Worm (Caenorhabditis elegans) whole organism, L4/young adult: ENCODE measurements around the gene F55A11.4.

Experiments used
- W03F9.2 ChIP-seq: fragments of 150-350 bp; optimal IDR thresholded peaks from 2 replicates; lab custom pipeline; 2014; ENCODE audit warnings: missing biosample characterization, missing genetic modification characterization
- dao-5 ChIP-seq: sonication (generic microtip); optimal IDR thresholded peaks from 2 replicates; lab custom pipeline; 2016; ENCODE audit warnings: missing genotype, missing genetic modification characterization, moderate library complexity, missing compliant biosample characterization
- him-1 ChIP-seq: sonication (generic microtip); optimal IDR thresholded peaks from 2 replicates; lab custom pipeline; 2016; ENCODE audit warnings: missing genotype, missing genetic modification reagents, missing genetic modification characterization, missing compliant biosample characterization

Gene F55A11.4

DNA sequence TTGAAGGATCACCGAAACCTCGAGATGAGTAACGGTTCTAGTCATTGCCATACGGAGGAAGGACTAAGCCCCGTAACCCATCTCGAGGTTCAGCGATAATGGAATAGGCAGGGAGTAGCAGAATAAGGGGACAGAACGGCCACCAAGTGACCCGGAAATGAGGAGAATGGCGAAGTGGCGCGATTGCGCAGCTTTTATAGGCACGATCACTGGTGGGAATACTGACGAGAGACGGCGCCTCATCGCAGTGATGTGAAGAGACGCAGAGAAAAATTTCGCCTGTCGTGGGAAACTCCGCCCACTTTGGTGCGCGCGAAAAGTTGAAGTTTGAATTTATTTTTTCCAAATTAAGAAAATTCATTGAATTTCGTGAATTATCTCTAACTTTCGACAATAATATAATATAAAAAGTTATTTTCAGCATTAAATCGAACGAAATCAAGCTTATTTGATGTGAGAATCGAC, at the start of gene F55A11.4:
TSS of gene F55A11.4 (plus strand) at position 415 of the 465 bp plus-strand sequence.
- TF ChIP-seq dao-5 (tag; lab: Kevin White, UChicago), result no peak
- no peak for TF ChIP-seq W03F9.2 (tag; lab: Kevin White, UChicago)
- no peak for TF ChIP-seq him-1 (tag; lab: Kevin White, UChicago)

DNA sequence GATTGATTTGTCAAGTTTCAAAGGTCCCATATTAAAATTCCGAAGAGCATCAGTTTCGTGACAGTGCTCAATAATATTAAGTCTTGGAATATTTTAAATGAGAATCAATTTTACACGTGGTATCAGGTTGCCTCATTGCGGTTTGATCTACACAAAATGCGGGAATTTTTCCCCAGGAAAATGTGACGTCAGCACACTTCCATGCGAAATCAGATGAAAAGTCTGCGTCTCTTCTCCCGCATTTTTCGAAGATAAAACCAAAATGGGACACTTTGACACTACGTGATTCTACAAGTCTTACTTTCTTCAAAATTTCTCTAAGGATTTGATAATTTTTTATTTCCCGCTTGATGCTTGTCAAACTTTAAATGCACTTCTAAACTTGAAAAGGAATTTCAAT, 47.4 kb upstream of the F55A11.4 start:
- TF ChIP-seq dao-5 (tag; lab: Kevin White, UChicago) (no peak), him-1 (tag; lab: Kevin White, UChicago) (no peak), W03F9.2 (tag; lab: Kevin White, UChicago) (no peak)

DNA sequence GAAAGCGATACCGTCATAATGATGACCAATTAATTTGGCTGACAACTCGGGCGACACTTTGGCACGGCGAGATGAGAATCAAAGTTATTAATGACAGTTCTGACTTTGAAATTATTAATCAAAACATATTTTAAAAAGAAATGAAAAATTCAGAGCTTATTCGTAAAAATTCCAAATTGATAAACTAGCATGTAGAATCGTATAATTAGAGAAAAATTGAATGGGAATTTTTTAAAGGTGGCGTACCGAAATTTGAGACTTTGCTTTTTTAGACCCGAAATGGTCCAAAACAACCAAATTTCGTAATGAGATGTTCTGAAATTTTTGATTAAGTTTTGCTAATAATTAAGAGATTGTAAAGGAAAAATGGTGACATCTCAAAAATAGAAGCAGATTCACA, 44.3 kb upstream of the F55A11.4 start, which contains the start of gene daf-11:
TSS of gene daf-11 (minus strand) at position 101 of the 400 bp plus-strand sequence.
- TF ChIP-seq him-1 (tag; lab: Kevin White, UChicago), result no peak
- no peak for TF ChIP-seq dao-5 (tag; lab: Kevin White, UChicago)
- no peak for TF ChIP-seq W03F9.2 (tag; lab: Kevin White, UChicago)

DNA sequence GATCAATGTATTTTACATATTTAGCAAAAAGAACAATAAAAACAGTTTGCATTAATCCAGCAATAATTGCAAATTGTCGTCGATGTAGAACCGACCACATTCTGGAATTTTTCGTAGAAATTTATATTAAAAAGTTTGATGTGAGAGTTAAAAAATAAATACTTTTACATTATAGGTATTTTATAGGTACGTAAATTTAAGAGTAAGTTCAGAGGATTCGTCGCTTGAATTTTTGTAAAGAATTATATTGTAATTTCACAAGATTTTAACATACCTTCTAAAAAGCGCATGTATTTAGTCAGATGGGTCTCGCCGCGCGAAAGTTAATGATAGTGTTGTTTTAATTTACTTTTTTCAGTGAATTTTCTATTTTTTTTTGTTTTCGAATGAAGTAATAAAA, 40.2 kb upstream of the F55A11.4 start, which contains the start of gene rhr-2:
TSS of gene rhr-2 (minus strand) at position 101 of the 400 bp plus-strand sequence.
- no peak for TF ChIP-seq him-1 (tag; lab: Kevin White, UChicago)

DNA sequence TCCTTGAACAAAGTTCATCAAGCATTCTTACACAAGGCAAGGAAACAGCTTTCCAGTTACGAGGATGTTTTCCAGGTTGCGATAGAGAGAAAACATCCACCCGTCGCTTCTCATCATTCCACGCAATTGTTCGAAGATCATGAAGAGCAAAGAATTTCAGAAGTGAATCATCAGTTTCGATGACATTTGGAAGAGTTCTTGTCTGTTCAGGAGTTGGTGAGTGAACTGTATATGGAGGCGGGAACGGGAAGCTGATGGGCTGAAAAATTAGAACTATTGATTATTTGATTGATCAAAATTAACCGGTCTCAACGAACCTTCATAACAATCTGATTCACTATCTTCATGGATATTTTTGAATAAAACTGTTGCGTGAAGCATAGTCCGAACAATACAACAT, 38.2 kb upstream of the F55A11.4 start:
- TF ChIP-seq him-1 (tag; lab: Kevin White, UChicago) (no peak), W03F9.2 (tag; lab: Kevin White, UChicago) (no peak), dao-5 (tag; lab: Kevin White, UChicago) (no peak)

DNA sequence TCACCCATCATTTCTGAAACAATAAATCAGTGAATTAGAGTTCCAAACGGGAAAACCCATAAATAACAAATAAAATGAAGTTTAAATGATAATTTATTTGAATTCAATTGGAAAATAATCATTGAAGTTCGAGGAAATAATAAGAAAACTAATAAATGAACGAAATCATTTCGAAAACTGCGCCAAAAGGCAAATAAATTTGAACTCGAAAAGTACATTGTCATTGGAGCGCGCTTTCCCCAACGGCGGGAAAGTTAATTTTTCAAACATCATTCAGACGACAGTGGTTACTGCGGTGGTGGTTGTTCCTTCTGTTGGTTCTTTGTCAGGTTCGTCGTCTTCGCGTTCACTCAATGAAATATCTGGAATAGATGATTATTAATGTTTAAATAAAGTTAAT, 36.8 kb upstream of the F55A11.4 start, which contains the start of gene npp-22:
TSS of gene npp-22 (minus strand) at position 13 of the 400 bp plus-strand sequence.
- TF ChIP-seq W03F9.2 (tag; lab: Kevin White, UChicago) (no peak), him-1 (tag; lab: Kevin White, UChicago) (no peak), dao-5 (tag; lab: Kevin White, UChicago) (no peak)

DNA sequence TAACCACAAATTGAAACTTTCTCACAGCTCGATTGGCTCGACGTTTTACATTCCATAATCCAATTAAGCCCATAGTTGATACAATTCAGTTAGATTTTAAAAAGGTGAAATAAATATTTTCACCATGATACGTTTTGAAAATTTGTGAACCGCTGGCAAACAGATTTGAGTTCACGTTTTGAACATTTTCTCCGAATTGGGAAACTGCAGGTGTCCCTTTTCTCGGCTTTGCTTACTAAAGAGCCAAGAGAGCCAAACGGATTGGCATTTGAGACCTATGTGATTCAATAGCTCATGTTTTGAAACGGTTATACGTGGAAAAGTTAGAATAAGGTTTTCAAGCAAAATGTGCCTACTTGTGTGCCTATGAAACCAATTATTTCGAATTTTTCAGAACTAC, 33.4 kb upstream of the F55A11.4 start, which contains the start of gene spe-42:
TSS of gene spe-42 (minus strand) at position 101 of the 400 bp plus-strand sequence.
- TF ChIP-seq dao-5 (tag; lab: Kevin White, UChicago) (no peak), him-1 (tag; lab: Kevin White, UChicago) (no peak), W03F9.2 (tag; lab: Kevin White, UChicago) (no peak)

DNA sequence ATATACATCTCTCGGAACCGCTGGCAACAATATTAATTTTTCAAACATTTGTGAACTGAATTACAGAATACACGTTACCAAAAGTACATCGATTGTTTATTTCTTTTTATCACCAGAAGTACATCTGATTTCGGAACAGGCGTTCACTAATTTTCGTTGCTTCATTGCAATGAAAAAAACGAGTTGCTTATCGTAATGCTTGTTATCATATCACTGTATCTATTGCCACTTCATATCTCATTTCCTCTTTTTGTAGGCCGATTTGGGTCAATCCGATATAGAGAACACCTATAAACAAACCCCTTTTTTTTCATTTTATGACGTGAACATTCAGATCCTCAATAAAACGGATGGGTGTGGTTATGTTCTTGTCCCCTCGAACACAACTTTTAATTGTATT, 32.9 kb upstream of the F55A11.4 start:
- no peak for TF ChIP-seq him-1 (tag; lab: Kevin White, UChicago)
- no peak for TF ChIP-seq W03F9.2 (tag; lab: Kevin White, UChicago)
- no peak for TF ChIP-seq dao-5 (tag; lab: Kevin White, UChicago)

DNA sequence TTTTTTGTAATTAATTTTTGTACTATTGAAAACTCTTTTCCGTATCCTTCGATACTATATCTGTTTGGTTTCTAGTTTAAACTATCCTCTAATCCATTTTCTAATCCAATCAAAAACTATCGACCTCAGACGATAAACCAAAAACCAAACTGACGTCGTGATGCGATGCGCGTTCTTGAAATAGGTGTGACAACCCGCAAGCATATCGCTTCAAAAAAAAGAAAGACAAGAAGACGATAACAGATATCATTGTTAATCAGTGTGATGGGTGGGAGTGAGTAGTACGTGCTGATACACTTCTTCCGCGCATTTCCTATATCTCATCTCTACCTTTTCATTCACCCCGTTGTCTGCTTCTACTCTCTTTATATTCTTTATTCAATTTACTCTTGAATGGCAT, 30.4 kb upstream of the F55A11.4 start, which contains the start of gene T04F3.1:
TSS of gene T04F3.1 (plus strand) at position 246 of the 400 bp plus-strand sequence.
- no peak for TF ChIP-seq dao-5 (tag; lab: Kevin White, UChicago)
- no peak for TF ChIP-seq him-1 (tag; lab: Kevin White, UChicago)
- no peak for TF ChIP-seq W03F9.2 (tag; lab: Kevin White, UChicago)

DNA sequence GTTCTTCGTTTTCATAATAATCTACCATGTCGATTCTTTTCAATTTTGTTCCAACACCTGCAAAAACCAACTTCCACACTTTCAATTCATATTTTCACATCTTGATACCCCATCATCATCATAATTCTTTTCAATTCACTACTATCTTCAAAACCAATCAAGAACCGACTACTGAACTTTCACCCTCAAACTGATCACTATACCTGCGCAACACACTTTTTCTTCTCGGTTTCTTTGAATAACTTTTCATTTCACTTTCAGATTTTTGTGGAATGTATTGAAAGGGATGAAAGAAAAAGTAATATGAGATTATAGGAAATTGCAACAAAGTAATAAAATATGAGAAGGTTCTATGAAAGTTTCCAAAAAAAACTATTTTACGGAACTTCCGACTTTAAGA, 29.2 kb upstream of the F55A11.4 start:
- TF ChIP-seq dao-5 (tag; lab: Kevin White, UChicago), result no peak

DNA sequence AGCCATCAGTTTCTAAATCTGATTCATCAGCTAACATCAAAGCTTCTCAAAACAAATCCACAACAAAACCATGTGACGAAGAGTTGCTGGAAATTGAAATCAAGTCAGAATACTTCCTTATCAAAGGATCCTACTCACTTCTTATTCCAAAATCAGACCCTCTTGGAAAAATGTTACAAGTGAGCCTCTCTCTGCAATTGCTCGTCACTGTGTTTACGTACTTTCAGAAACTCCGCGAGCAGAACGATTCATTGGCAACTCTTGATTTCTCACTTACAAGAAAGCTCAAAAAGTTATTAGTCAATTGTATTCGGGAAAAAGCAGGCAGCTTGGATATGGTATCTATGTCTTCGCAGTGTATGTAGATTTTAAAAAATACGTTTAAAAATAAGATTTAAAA, 18.8 kb upstream of the F55A11.4 start:
- no peak for TF ChIP-seq him-1 (tag; lab: Kevin White, UChicago)
- TF ChIP-seq W03F9.2 (tag; lab: Kevin White, UChicago), result no peak
- TF ChIP-seq dao-5 (tag; lab: Kevin White, UChicago), result no peak

DNA sequence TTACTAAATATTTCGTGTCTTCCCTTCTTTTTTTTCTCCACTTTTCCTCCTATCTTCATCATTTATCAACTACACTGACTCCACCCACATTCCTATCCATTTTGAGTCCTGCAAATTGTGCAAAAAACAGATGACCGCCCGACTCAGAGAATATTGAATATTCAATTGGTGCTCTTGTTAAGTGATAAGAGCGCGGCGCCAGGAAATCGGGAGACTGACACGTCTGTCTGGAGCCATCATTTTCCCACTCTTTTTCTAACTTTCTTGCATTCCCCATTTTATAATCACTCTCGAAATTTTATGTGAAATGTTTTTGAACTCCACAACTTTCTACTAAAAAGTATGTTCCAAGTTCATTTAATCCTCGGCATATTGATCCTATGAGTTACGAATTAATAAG, 14.4 kb upstream of the F55A11.4 start:
- TF ChIP-seq W03F9.2 (tag; lab: Kevin White, UChicago), result no peak
- no peak for TF ChIP-seq him-1 (tag; lab: Kevin White, UChicago)
- no peak for TF ChIP-seq dao-5 (tag; lab: Kevin White, UChicago)

DNA sequence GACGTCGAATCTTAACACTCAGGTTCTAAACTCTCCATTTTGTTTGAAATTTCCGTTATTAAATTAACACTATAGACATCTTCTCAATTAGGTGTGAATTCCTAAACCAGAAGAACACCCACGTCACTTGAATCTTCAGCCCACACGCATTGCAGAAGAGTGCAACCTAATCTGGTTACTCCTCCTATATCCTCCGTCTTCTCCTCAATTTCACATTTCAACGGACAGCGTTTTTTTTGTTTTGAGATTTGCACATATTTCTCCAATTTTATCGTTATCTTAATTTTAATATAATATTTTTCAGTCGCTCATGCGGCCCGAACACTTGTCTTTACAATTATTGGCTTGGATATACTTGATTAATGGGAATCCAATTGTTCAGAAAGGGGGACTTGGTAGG, 12.9 kb upstream of the F55A11.4 start, which contains the start of gene smoc-1:
TSS of gene smoc-1 (plus strand) at position 301 of the 400 bp plus-strand sequence.
- TF ChIP-seq him-1 (tag; lab: Kevin White, UChicago) (no peak), W03F9.2 (tag; lab: Kevin White, UChicago) (no peak)

DNA sequence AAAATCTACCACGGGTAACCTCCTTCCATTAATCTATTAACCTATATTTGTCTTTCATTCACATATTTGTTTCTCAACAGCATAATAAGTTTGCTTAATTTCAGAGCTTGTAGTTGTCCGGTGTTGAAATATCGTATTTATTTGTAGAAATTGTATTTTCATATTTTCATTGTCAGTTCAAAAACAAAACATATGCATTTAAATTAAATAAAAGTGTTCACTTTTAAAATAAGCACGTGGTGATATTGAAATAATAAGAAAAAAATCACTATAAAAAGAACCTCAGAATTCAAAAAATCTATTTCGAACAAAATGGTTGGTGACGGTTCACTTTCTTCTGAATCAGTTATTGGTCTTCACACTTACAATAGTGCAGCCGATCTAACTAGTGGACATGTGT, 11.6 kb upstream of the F55A11.4 start, which contains the start of gene T04F3.3:
TSS of gene T04F3.3 (plus strand) at position 301 of the 400 bp plus-strand sequence.
- TF ChIP-seq W03F9.2 (tag; lab: Kevin White, UChicago) (no peak), dao-5 (tag; lab: Kevin White, UChicago) (no peak), him-1 (tag; lab: Kevin White, UChicago) (no peak)
